Fruit fly (Drosophila melanogaster) whole organism, wandering third instar larva: ENCODE results near the gene CG34293.

Experiments used
- Abd-B ChIP-seq: fragments of >200 bp; optimal IDR thresholded peaks from 2 replicates; lab custom pipeline; 2017; ENCODE audit warnings: missing biosample characterization, missing genetic modification characterization
- CG32264 ChIP-seq: fragments of 200-800 bp; sonication (Bioruptor generic); optimal IDR thresholded peaks from 2 replicates; lab custom pipeline; 2016; ENCODE audit warnings: missing biosample characterization, missing genetic modification characterization
- CG9705 ChIP-seq: fragments of 200-800 bp; sonication (Bioruptor generic); optimal IDR thresholded peaks from 2 replicates; lab custom pipeline; 2018; ENCODE audit warnings: missing biosample characterization, mild to moderate bottlenecking, missing genetic modification characterization
- CrebA ChIP-seq: fragments of 200-800 bp; sonication (Bioruptor generic); optimal IDR thresholded peaks from 2 replicates; lab custom pipeline; 2016; ENCODE audit warnings: missing biosample characterization, mild to moderate bottlenecking, missing genetic modification characterization, borderline replicate concordance
- Dfd ChIP-seq: fragments of >200 bp; optimal IDR thresholded peaks from 2 replicates; lab custom pipeline; 2017; ENCODE audit warnings: missing biosample characterization, missing genetic modification characterization
- Dif ChIP-seq: fragments of 200-275, 200-300 bp; sonication (Bioruptor generic); optimal IDR thresholded peaks from 2 replicates; lab custom pipeline; 2018; ENCODE audit warnings: missing biosample characterization, missing genetic modification characterization; ENCODE audit not compliant: partially characterized antibody
- GATAd ChIP-seq: sonication (Bioruptor generic); optimal IDR thresholded peaks from 2 replicates; lab custom pipeline; 2016; ENCODE audit warnings: missing biosample characterization, missing genetic modification characterization
- HLH106 ChIP-seq: fragments of 200-800 bp; optimal IDR thresholded peaks from 3 replicates; lab custom pipeline; 2019; ENCODE audit warnings: missing biosample characterization, mild to moderate bottlenecking, missing genetic modification characterization, moderate library complexity
- Hnf4 ChIP-seq: fragments of 200-800 bp; sonication (Bioruptor generic); optimal IDR thresholded peaks from 2 replicates; lab custom pipeline; 2016; ENCODE audit warnings: missing biosample characterization, mild to moderate bottlenecking, missing genetic modification characterization
- Hr78 ChIP-seq: fragments of >200 bp; optimal IDR thresholded peaks from 2 replicates; lab custom pipeline; 2017; ENCODE audit warnings: missing biosample characterization, missing genetic modification characterization
- Hr83 ChIP-seq: fragments of 200-300 bp; sonication (Bioruptor generic); optimal IDR thresholded peaks from 2 replicates; lab custom pipeline; 2016; ENCODE audit warnings: missing biosample characterization, mild to moderate bottlenecking, missing genetic modification characterization, moderate library complexity; ENCODE audit not compliant: poor library complexity, severe bottlenecking
- Jra ChIP-seq: sonication (Bioruptor generic); optimal IDR thresholded peaks from 2 replicates; lab custom pipeline; 2016; ENCODE audit warnings: missing biosample characterization, missing genetic modification characterization
- Mio ChIP-seq: sonication (Bioruptor generic); optimal IDR thresholded peaks from 2 replicates; lab custom pipeline; 2016; ENCODE audit warnings: missing biosample characterization, missing genetic modification characterization
- Myc ChIP-seq: fragments of >200 bp; optimal IDR thresholded peaks from 2 replicates; lab custom pipeline; 2017
- N ChIP-seq: fragments of >200 bp; optimal IDR thresholded peaks from 2 replicates; lab custom pipeline; 2018; ENCODE audit warnings: missing biosample characterization, missing external identifiers, missing genetic modification characterization
- OdsH ChIP-seq: fragments of 200-800 bp; sonication (Bioruptor generic); optimal IDR thresholded peaks from 2 replicates; lab custom pipeline; 2016; ENCODE audit warnings: missing biosample characterization, mild to moderate bottlenecking, missing genetic modification characterization
- Rel ChIP-seq, 2 experiments: fragments of 200-800 bp; sonication (Bioruptor generic) in 1 of 2; optimal IDR thresholded peaks; 2 replicates in 1 of 2; 3 replicates in 1 of 2; lab custom pipeline; 2016 to 2019; ENCODE audit warnings: mild to moderate bottlenecking in 2 of 2, missing biosample characterization in 2 of 2, missing genetic modification characterization in 2 of 2, moderate library complexity in 1 of 2
- Sp1 ChIP-seq: fragments of 200-800 bp; sonication (Bioruptor generic); optimal IDR thresholded peaks from 3 replicates; lab custom pipeline; 2019; ENCODE audit warnings: missing biosample characterization, mild to moderate bottlenecking, missing genetic modification characterization, moderate library complexity
- Vsx2 ChIP-seq: fragments of 200-300, 225-300 bp; sonication (Bioruptor generic); optimal IDR thresholded peaks from 2 replicates; lab custom pipeline; 2018; ENCODE audit warnings: missing biosample characterization, missing genetic modification characterization; ENCODE audit not compliant: partially characterized antibody
- br ChIP-seq: fragments of 200-800 bp; sonication (Bioruptor generic); optimal IDR thresholded peaks from 2 replicates; lab custom pipeline; 2016; ENCODE audit warnings: missing biosample characterization, missing genetic modification characterization
- brk ChIP-seq: fragments of 200-800 bp; sonication (Bioruptor generic); optimal IDR thresholded peaks from 2 replicates; lab custom pipeline; 2016; ENCODE audit warnings: missing biosample characterization, mild to moderate bottlenecking, missing genetic modification characterization
- dl ChIP-seq, 2 experiments: fragments of 175-275, 200-275 bp in 1 of 2; fragments of 200-275 bp in 1 of 2; sonication (Bioruptor generic); optimal IDR thresholded peaks; lab custom pipeline; 2018; ENCODE audit warnings: mild to moderate bottlenecking in 2 of 2, missing biosample characterization in 2 of 2, missing genetic modification characterization in 2 of 2, moderate library complexity in 2 of 2; ENCODE audit not compliant: partially characterized antibody in 2 of 2, insufficient read depth in 1 of 2
- dmrt93B ChIP-seq: fragments of 200-800 bp; sonication (Bioruptor generic); optimal IDR thresholded peaks from 2 replicates; lab custom pipeline; 2018; ENCODE audit warnings: missing biosample characterization, mild to moderate bottlenecking, missing genetic modification characterization
- dsf ChIP-seq: sonication (Bioruptor generic); optimal IDR thresholded peaks from 2 replicates; lab custom pipeline; 2016; ENCODE audit warnings: missing biosample characterization, missing genetic modification characterization, borderline replicate concordance
- ey ChIP-seq: fragments of 200-800 bp; sonication (Bioruptor generic); optimal IDR thresholded peaks from 2 replicates; lab custom pipeline; 2016; ENCODE audit warnings: missing biosample characterization, missing genetic modification characterization
- foxo ChIP-seq, 2 experiments: fragments of 200-800 bp; sonication (Bioruptor generic); optimal IDR thresholded peaks; 2 replicates in 1 of 2; 3 replicates in 1 of 2; lab custom pipeline; 2016 to 2017; ENCODE audit warnings: missing biosample characterization in 2 of 2, missing genetic modification characterization in 2 of 2
- fru ChIP-seq: fragments of 200-800 bp; sonication (Bioruptor generic); optimal IDR thresholded peaks from 3 replicates; lab custom pipeline; 2016; ENCODE audit warnings: missing biosample characterization, mild to moderate bottlenecking, missing genetic modification characterization
- h ChIP-seq: fragments of 200-800 bp; sonication (Bioruptor generic); optimal IDR thresholded peaks from 3 replicates; lab custom pipeline; 2016; ENCODE audit warnings: missing biosample characterization, mild to moderate bottlenecking, missing genetic modification characterization
- jim ChIP-seq: fragments of 175-275, 200-325 bp; sonication (Bioruptor generic); optimal IDR thresholded peaks from 2 replicates; lab custom pipeline; 2016; ENCODE audit warnings: missing biosample characterization, mild to moderate bottlenecking, missing genetic modification characterization
- lola ChIP-seq: fragments of >200 bp; optimal IDR thresholded peaks from 2 replicates; lab custom pipeline; 2017; ENCODE audit warnings: missing biosample characterization, missing genetic modification characterization
- pan ChIP-seq: fragments of >200 bp; optimal IDR thresholded peaks from 2 replicates; lab custom pipeline; 2017
- psq ChIP-seq: fragments of 200-800 bp; sonication (Bioruptor generic); optimal IDR thresholded peaks from 3 replicates; lab custom pipeline; 2017; ENCODE audit warnings: missing biosample characterization, mild to moderate bottlenecking, missing genetic modification characterization, moderate library complexity
- rgr ChIP-seq: fragments of 200-800 bp; sonication (Bioruptor generic); optimal IDR thresholded peaks from 3 replicates; lab custom pipeline; 2016; ENCODE audit warnings: missing biosample characterization, mild to moderate bottlenecking, missing genetic modification characterization
- sage ChIP-seq: fragments of 200-800 bp; sonication (Bioruptor generic); optimal IDR thresholded peaks from 2 replicates; lab custom pipeline; 2016; ENCODE audit warnings: missing biosample characterization, mild to moderate bottlenecking, missing genetic modification characterization
- sv ChIP-seq: fragments of 200-800 bp; sonication (Bioruptor generic); optimal IDR thresholded peaks from 3 replicates; lab custom pipeline; 2016; ENCODE audit warnings: missing biosample characterization, missing genetic modification characterization
- tai ChIP-seq: sonication (Bioruptor generic); optimal IDR thresholded peaks from 2 replicates; lab custom pipeline; 2016; ENCODE audit warnings: missing biosample characterization, missing genetic modification characterization
- usp ChIP-seq: fragments of >200 bp; optimal IDR thresholded peaks from 2 replicates; lab custom pipeline; 2017; ENCODE audit warnings: missing biosample characterization, missing genetic modification characterization
- woc ChIP-seq: sonication (Bioruptor generic); optimal IDR thresholded peaks from 2 replicates; lab custom pipeline; 2016; ENCODE audit warnings: missing biosample characterization, mild to moderate bottlenecking, missing genetic modification characterization

The CG34293 gene

dm6 chr3R:27153062-27153878, 12.1 kb downstream of the CG34293 start:
- TF ChIP-seq Jra (GFP tag; lab: Kevin White, UChicago) (peak; percentile 40), Dif (GFP tag; lab: Kevin White, UChicago) (no peak), Rel (GFP tag; optimal IDR thresholded peaks at IDR 0.05; lab: Kevin White, UChicago) (no peak), Rel (tag; optimal IDR thresholded peaks at IDR 0.05; lab: Kevin White, UChicago) (peak; percentile 52), ey (GFP tag; lab: Kevin White, UChicago) (peak; percentile 36), woc (GFP tag; lab: Kevin White, UChicago) (no peak), Dfd (GFP tag; lab: Kevin White, UChicago) (no peak), br (GFP tag; lab: Kevin White, UChicago) (no peak), CG9705 (GFP tag; lab: Kevin White, UChicago) (no peak), dsf (no peak), h (GFP tag; lab: Kevin White, UChicago) (peak; percentile 67), Hnf4 (GFP tag; lab: Kevin White, UChicago) (no peak), HLH106 (tag; lab: Kevin White, UChicago) (peak; percentile 20), sv (GFP tag; lab: Kevin White, UChicago) (peak; percentile 24), Sp1 (GFP tag; lab: Kevin White, UChicago) (no peak), lola (no peak), dl (GFP tag; optimal IDR thresholded peaks at IDR 0.05; lab: Kevin White, UChicago; ENCODE audit: insufficient read depth in 1 of 2, partially characterized antibody in 2 of 2) (peak in 1 of 2 experiments; percentile 31), psq (peak; percentile 8), Vsx2 (peak; percentile 65), CG32264 (GFP tag; lab: Kevin White, UChicago) (no peak), jim (no peak), foxo (GFP tag; optimal IDR thresholded peaks at IDR 0.05; lab: Kevin White, UChicago) (peak in 1 of 2 experiments; percentile 38), OdsH (GFP tag; lab: Kevin White, UChicago) (peak; percentile 8), tai (GFP tag; lab: Kevin White, UChicago) (no peak)

dm6 chr3R:27152129-27152968, 13.0 kb downstream of the CG34293 start:
- TF ChIP-seq psq (peak; percentile 35), dmrt93B (peak; percentile 51), Hr78 (GFP tag; lab: Kevin White, UChicago) (no peak), ey (GFP tag; lab: Kevin White, UChicago) (peak; percentile 64), OdsH (GFP tag; lab: Kevin White, UChicago) (peak; percentile 42), foxo (GFP tag; optimal IDR thresholded peaks at IDR 0.05; lab: Kevin White, UChicago) (peak in 1 of 2 experiments; percentile 62), Abd-B (GFP tag; lab: Kevin White, UChicago) (no peak), br (GFP tag; lab: Kevin White, UChicago) (peak; percentile 76), h (GFP tag; lab: Kevin White, UChicago) (peak; percentile 53), lola (no peak), Vsx2 (no peak), Myc (no peak), woc (GFP tag; lab: Kevin White, UChicago) (peak; percentile 45), rgr (GFP tag; lab: Kevin White, UChicago) (peak; percentile 57), sage (GFP tag; lab: Kevin White, UChicago) (no peak), Hr83 (GFP tag; lab: Kevin White, UChicago) (no peak), jim (no peak), CG9705 (GFP tag; lab: Kevin White, UChicago) (peak; percentile 49), Rel (GFP tag; optimal IDR thresholded peaks at IDR 0.05; lab: Kevin White, UChicago) (no peak), Rel (tag; optimal IDR thresholded peaks at IDR 0.05; lab: Kevin White, UChicago) (no peak), dsf (no peak), HLH106 (tag; lab: Kevin White, UChicago) (peak; percentile 73), sv (GFP tag; lab: Kevin White, UChicago) (no peak), GATAd (GFP tag; lab: Kevin White, UChicago) (no peak), N (GFP tag; lab: Kevin White, UChicago) (no peak), brk (GFP tag; lab: Kevin White, UChicago) (peak; percentile 43), Dfd (GFP tag; lab: Kevin White, UChicago) (no peak), Jra (GFP tag; lab: Kevin White, UChicago) (no peak), pan (lab: Kevin White, UChicago) (no peak), fru (peak; percentile 76), usp (no peak), Sp1 (GFP tag; lab: Kevin White, UChicago) (peak; percentile 65), CG32264 (GFP tag; lab: Kevin White, UChicago) (peak; percentile 37), Dif (GFP tag; lab: Kevin White, UChicago) (no peak), Mio (no peak), Hnf4 (GFP tag; lab: Kevin White, UChicago) (peak; percentile 29), CrebA (GFP tag; lab: Kevin White, UChicago) (no peak), dl (GFP tag; optimal IDR thresholded peaks at IDR 0.05; lab: Kevin White, UChicago; ENCODE audit: insufficient read depth in 1 of 2, partially characterized antibody in 2 of 2) (no peak), tai (GFP tag; lab: Kevin White, UChicago) (no peak)
